Fruit fly (Drosophila melanogaster) whole organism, embryonic: ENCODE results near the gene edin.

Source experiments
- Atf6 ChIP-seq: fragments of 200-800 bp; sonication (Bioruptor generic); IDR thresholded peaks from 2 replicates; pipeline ENCODE4 v1.3.6; 2022; ENCODE audit warnings: missing biosample characterization, missing genetic modification characterization
- B-H1 ChIP-seq: fragments of 200-800 bp; sonication (Bioruptor generic); IDR thresholded peaks from 3 replicates; pipeline ENCODE4 v1.3.6; 2022; ENCODE audit warnings: missing biosample characterization, missing genetic modification characterization
- CG10147 ChIP-seq: fragments of 200-800 bp; sonication (Bioruptor generic); optimal IDR thresholded peaks from 2 replicates; lab custom pipeline; 2019; ENCODE audit warnings: missing biosample characterization, mild to moderate bottlenecking, missing genetic modification characterization, moderate library complexity
- CG10274 ChIP-seq: fragments of 200-800 bp; sonication (Bioruptor generic); optimal IDR thresholded peaks from 3 replicates; lab custom pipeline; 2017; ENCODE audit warnings: missing biosample characterization, mild to moderate bottlenecking, missing genetic modification characterization
- CG10543 ChIP-seq: fragments of 200-800 bp; sonication (Bioruptor generic); optimal IDR thresholded peaks from 3 replicates; lab custom pipeline; 2017; ENCODE audit warnings: missing biosample characterization, mild to moderate bottlenecking, missing genetic modification characterization, moderate library complexity
- CG12659 ChIP-seq: fragments of 200-800 bp; sonication (Bioruptor generic); optimal IDR thresholded peaks from 3 replicates; lab custom pipeline; 2017; ENCODE audit warnings: mild to moderate bottlenecking, missing biosample characterization, missing genetic modification reagents, missing genetic modification characterization
- CG13296 ChIP-seq: fragments of 200-800 bp; sonication (Bioruptor generic); optimal IDR thresholded peaks from 3 replicates; lab custom pipeline; 2018; ENCODE audit warnings: missing biosample characterization, mild to moderate bottlenecking, missing genetic modification characterization
- CG17912 ChIP-seq: fragments of 200-800 bp; sonication (Bioruptor generic); optimal IDR thresholded peaks from 2 replicates; lab custom pipeline; 2018; ENCODE audit warnings: missing biosample characterization, mild to moderate bottlenecking, missing genetic modification characterization
- CG2116 ChIP-seq: fragments of 200-800 bp; sonication (Bioruptor generic); optimal IDR thresholded peaks from 3 replicates; lab custom pipeline; 2018; ENCODE audit warnings: missing biosample characterization, mild to moderate bottlenecking, missing genetic modification characterization
- CG4424 ChIP-seq: fragments of 200-800 bp; sonication (Bioruptor generic); optimal IDR thresholded peaks from 3 replicates; lab custom pipeline; 2016; ENCODE audit warnings: missing biosample characterization, missing genetic modification characterization
- CG4617 ChIP-seq: fragments of 200-800 bp; sonication (Bioruptor generic); optimal IDR thresholded peaks from 3 replicates; lab custom pipeline; 2016; ENCODE audit warnings: missing biosample characterization, missing genetic modification characterization, borderline replicate concordance
- CG5245 ChIP-seq: fragments of 200-800 bp; sonication (Bioruptor generic); optimal IDR thresholded peaks from 3 replicates; lab custom pipeline; 2016; ENCODE audit warnings: missing biosample characterization, missing genetic modification characterization
- CG7928 ChIP-seq: fragments of 200-800 bp; sonication (Bioruptor generic); optimal IDR thresholded peaks from 2 replicates; lab custom pipeline; 2017; ENCODE audit warnings: missing biosample characterization, mild to moderate bottlenecking, missing genetic modification characterization
- CG8944 ChIP-seq: fragments of 200-800 bp; sonication (Bioruptor generic); optimal IDR thresholded peaks from 3 replicates; lab custom pipeline; 2016; ENCODE audit warnings: missing biosample characterization, missing genetic modification characterization
- CkIIα-i1 ChIP-seq: fragments of 200-800 bp; sonication (Bioruptor generic); IDR thresholded peaks from 2 replicates; pipeline ENCODE4 v1.3.6; 2022; ENCODE audit warnings: missing biosample characterization, missing genetic modification characterization
- Dip2 ChIP-seq: fragments of 200-800 bp; sonication (Bioruptor generic); IDR thresholded peaks from 2 replicates; pipeline ENCODE4 v1.3.6; 2022; ENCODE audit warnings: missing biosample characterization, missing genetic modification characterization
- Dp ChIP-seq: fragments of 200-800 bp; sonication (Bioruptor generic); optimal IDR thresholded peaks from 2 replicates; lab custom pipeline; 2018; ENCODE audit warnings: missing biosample characterization, mild to moderate bottlenecking, missing genetic modification characterization, moderate library complexity
- Dref ChIP-seq: fragments of 200-800 bp; sonication (Bioruptor generic); IDR thresholded peaks from 2 replicates; pipeline ENCODE4 v1.3.6; 2022; ENCODE audit warnings: missing biosample characterization, missing genetic modification characterization
- Fer2 ChIP-seq: fragments of 200-800 bp; sonication (Bioruptor generic); optimal IDR thresholded peaks from 2 replicates; lab custom pipeline; 2018; ENCODE audit warnings: missing biosample characterization, mild to moderate bottlenecking, missing genetic modification characterization, moderate library complexity
- Fer3 ChIP-seq: fragments of 200-800 bp; sonication (Bioruptor generic); optimal IDR thresholded peaks from 2 replicates; lab custom pipeline; 2018; ENCODE audit warnings: missing biosample characterization, mild to moderate bottlenecking, missing genetic modification characterization, moderate library complexity
- Gsc ChIP-seq: fragments of 200-800 bp; sonication (Bioruptor generic); IDR thresholded peaks from 2 replicates; pipeline ENCODE4 v1.3.6; 2022; ENCODE audit warnings: missing biosample characterization, missing genetic modification characterization
- Hr39 ChIP-seq: fragments of >200 bp; optimal IDR thresholded peaks from 2 replicates; lab custom pipeline; 2017
- MESR4 ChIP-seq: fragments of 200-800 bp; sonication (Bioruptor generic); optimal IDR thresholded peaks from 2 replicates; lab custom pipeline; 2018; ENCODE audit warnings: missing biosample characterization, mild to moderate bottlenecking, missing genetic modification characterization, moderate library complexity
- NK7.1 ChIP-seq: fragments of 200-800 bp; sonication (Bioruptor generic); optimal IDR thresholded peaks from 3 replicates; lab custom pipeline; 2016; ENCODE audit warnings: missing biosample characterization, missing genetic modification characterization
- Neu2 ChIP-seq: fragments of 200-800 bp; sonication (Bioruptor generic); optimal IDR thresholded peaks from 3 replicates; lab custom pipeline; 2016; ENCODE audit warnings: missing biosample characterization, missing genetic modification characterization, borderline replicate concordance
- PHDP ChIP-seq: fragments of 200-800 bp; sonication (Bioruptor generic); optimal IDR thresholded peaks from 3 replicates; lab custom pipeline; 2018; ENCODE audit warnings: missing biosample characterization, mild to moderate bottlenecking, missing genetic modification characterization, moderate library complexity
- Pdp1 ChIP-seq, 2 experiments: fragments of 200-800 bp; sonication (Bioruptor generic); optimal IDR thresholded peaks; 3 replicates each; lab custom pipeline; 2016; ENCODE audit warnings: missing biosample characterization in 2 of 2, missing genetic modification characterization in 2 of 2, mild to moderate bottlenecking in 1 of 2, moderate library complexity in 1 of 2
- Ravus ChIP-seq: fragments of 200-800 bp; sonication (Bioruptor generic); IDR thresholded peaks from 2 replicates; pipeline ENCODE4 v1.3.6; 2022; ENCODE audit warnings: missing biosample characterization, missing genetic modification characterization
- Sin3A ChIP-seq: fragments of >200 bp; optimal IDR thresholded peaks from 2 replicates; lab custom pipeline; 2018
- amos ChIP-seq: fragments of 200-800 bp; sonication (Bioruptor generic); IDR thresholded peaks from 2 replicates; pipeline ENCODE4 v1.3.6; 2022; ENCODE audit warnings: missing biosample characterization, missing genetic modification characterization; ENCODE audit not compliant: partially characterized antibody
- bowl ChIP-seq: fragments of 200-800 bp; sonication (Bioruptor generic); IDR thresholded peaks from 2 replicates; pipeline ENCODE4 v1.3.6; 2022; ENCODE audit warnings: missing biosample characterization, missing genetic modification characterization
- crp ChIP-seq, 2 experiments: fragments of 200-800 bp; sonication (Bioruptor generic); optimal IDR thresholded peaks; 2 replicates in 1 of 2; 3 replicates in 1 of 2; lab custom pipeline; 2017; ENCODE audit warnings: missing biosample characterization in 2 of 2, missing genetic modification characterization in 2 of 2, mild to moderate bottlenecking in 1 of 2, moderate library complexity in 1 of 2
- emc ChIP-seq: fragments of 200-800 bp; sonication (Bioruptor generic); optimal IDR thresholded peaks from 2 replicates; lab custom pipeline; 2016; ENCODE audit warnings: missing biosample characterization, missing genetic modification characterization
- fd64A ChIP-seq: fragments of 200-800 bp; sonication (Bioruptor generic); optimal IDR thresholded peaks from 3 replicates; lab custom pipeline; 2018; ENCODE audit warnings: missing biosample characterization, mild to moderate bottlenecking, missing genetic modification characterization
- ftz-f1 ChIP-seq: fragments of 200-800 bp; sonication (Bioruptor generic); optimal IDR thresholded peaks from 2 replicates; lab custom pipeline; 2016; ENCODE audit warnings: missing biosample characterization, missing genetic modification characterization
- grn ChIP-seq: fragments of 200-800 bp; sonication (Bioruptor generic); optimal IDR thresholded peaks from 3 replicates; lab custom pipeline; 2017; ENCODE audit warnings: missing biosample characterization, missing genetic modification characterization
- hb ChIP-seq: fragments of 200-800 bp; sonication (Bioruptor generic); IDR thresholded peaks from 3 replicates; pipeline ENCODE4 v1.3.6; 2022; ENCODE audit warnings: missing biosample characterization, missing genetic modification characterization; ENCODE audit not compliant: partially characterized antibody
- ind ChIP-seq: fragments of 200-800 bp; sonication (Bioruptor generic); optimal IDR thresholded peaks from 3 replicates; lab custom pipeline; 2016; ENCODE audit warnings: missing biosample characterization, missing genetic modification characterization
- kay ChIP-seq: fragments of 200-800 bp; sonication (Bioruptor generic); optimal IDR thresholded peaks from 2 replicates; lab custom pipeline; 2016; ENCODE audit warnings: missing biosample characterization, missing genetic modification characterization
- ken ChIP-seq: fragments of 200-800 bp; sonication (Bioruptor generic); IDR thresholded peaks from 3 replicates; pipeline ENCODE4 v1.3.6; 2022; ENCODE audit warnings: missing biosample characterization, missing genetic modification characterization
- onecut ChIP-seq: fragments of 200-800 bp; sonication (Bioruptor generic); IDR thresholded peaks from 2 replicates; pipeline ENCODE4 v1.3.6; 2022; ENCODE audit warnings: missing biosample characterization, missing genetic modification characterization
- sima ChIP-seq: fragments of 200-800 bp; sonication (Bioruptor generic); optimal IDR thresholded peaks from 2 replicates; lab custom pipeline; 2016; ENCODE audit warnings: missing biosample characterization, missing genetic modification characterization
- slbo ChIP-seq: fragments of 200-800 bp; sonication (Bioruptor generic); IDR thresholded peaks from 2 replicates; pipeline ENCODE4 v1.3.6; 2022; ENCODE audit warnings: missing biosample characterization, missing genetic modification characterization
- tap ChIP-seq: fragments of 200-800 bp; optimal IDR thresholded peaks from 3 replicates; lab custom pipeline; 2019; ENCODE audit warnings: missing biosample characterization, mild to moderate bottlenecking, missing genetic modification characterization, moderate library complexity
- unc-4 ChIP-seq: fragments of 200-800 bp; sonication (Bioruptor generic); IDR thresholded peaks from 2 replicates; pipeline ENCODE4 v1.3.6; 2022; ENCODE audit warnings: missing biosample characterization, missing genetic modification characterization; ENCODE audit not compliant: partially characterized antibody
- unpg ChIP-seq: fragments of 200-800 bp; sonication (Bioruptor generic); optimal IDR thresholded peaks from 3 replicates; lab custom pipeline; 2018; ENCODE audit warnings: missing biosample characterization, mild to moderate bottlenecking, missing genetic modification characterization, moderate library complexity
- z ChIP-seq: fragments of 200-800 bp; sonication (Bioruptor generic); IDR thresholded peaks from 3 replicates; pipeline ENCODE4 v1.3.6; 2022; ENCODE audit warnings: missing biosample characterization, missing genetic modification characterization

The edin gene

dm6 chr3L:17475979-17476393 lies 18.7 kb upstream of the edin start, which contains the start of gene CG34250 (continued):
- peak; percentile 52 for TF ChIP-seq CG4424 (GFP tag; lab: Kevin White, UChicago)
- TF ChIP-seq crp (GFP tag; optimal IDR thresholded peaks at IDR 0.05; lab: Kevin White, UChicago): peak; percentile 95 to 99
- TF ChIP-seq Dref: peak; percentile 89
- TF ChIP-seq Ravus (GFP tag; lab: Robert Waterston, UW): no peak
- TF ChIP-seq grn (GFP tag; lab: Kevin White, UChicago): no peak
- no peak for TF ChIP-seq CkIIα-i1 (GFP tag; lab: Robert Waterston, UW)
- no peak for TF ChIP-seq Dip2 (GFP tag; lab: Robert Waterston, UW)
- no peak for TF ChIP-seq NK7.1 (GFP tag; lab: Kevin White, UChicago)
- no peak for TF ChIP-seq Hr39 (lab: Kevin White, UChicago)
- TF ChIP-seq sima (GFP tag; lab: Kevin White, UChicago): no peak
- TF ChIP-seq CG5245 (GFP tag; lab: Kevin White, UChicago): peak; percentile 22
- TF ChIP-seq CG12659 (GFP tag; lab: Kevin White, UChicago): peak; percentile 79
- peak; percentile 26 for TF ChIP-seq CG10147 (GFP tag; lab: Kevin White, UChicago)
- TF ChIP-seq Dp: peak; percentile 35
- no peak for TF ChIP-seq fd64A (GFP tag; lab: Kevin White, UChicago)

- TF ChIP-seq B-H1 (GFP tag; lab: Robert Waterston, UW) (no peak), Pdp1 (GFP tag; optimal IDR thresholded peaks at IDR 0.05; lab: Kevin White, UChicago) (peak in 1 of 2 experiments; percentile 76), amos (no peak), ftz-f1 (peak; percentile 78), slbo (GFP tag; lab: Robert Waterston, UW) (0 out of 2 replicates have a peak, but pooled peaks have one; percentile 13), Atf6 (0 out of 2 replicates have a peak, but pooled peaks have one; percentile 6), MESR4 (GFP tag; lab: Kevin White, UChicago) (peak; percentile 50)
Measured at dm6 chr3L:17476496-17476895, 18.2 kb upstream of the edin start.

- TF ChIP-seq Gsc: no peak
- no peak for TF ChIP-seq CG17912
- TF ChIP-seq CG10543 (GFP tag; lab: Kevin White, UChicago): no peak
- no peak for TF ChIP-seq PHDP (tag; lab: Kevin White, UChicago)
- no peak for TF ChIP-seq onecut (GFP tag; lab: Robert Waterston, UW)
- no peak for TF ChIP-seq tap (tag; lab: Kevin White, UChicago)
- peak in 1 of 2 experiments; percentile 50 for TF ChIP-seq Pdp1 (GFP tag; optimal IDR thresholded peaks at IDR 0.05; lab: Kevin White, UChicago)
- no peak for TF ChIP-seq kay
- TF ChIP-seq, all 482 proteins: peak for 1
Measured at dm6 chr3L:17478826-17479225, 15.9 kb upstream of the edin start, which contains the start of the genes CG13733 and qjt. Gene CG13733 (minus strand): TSS chr3L:17478926. Gene qjt (plus strand): TSS chr3L:17479096.

dm6 chr3L:17485280-17485792 lies 9.3 kb upstream of the edin start:
- TF ChIP-seq hb (GFP tag; lab: Robert Waterston, UW) (no peak), Neu2 (GFP tag; lab: Kevin White, UChicago) (no peak), CG13296 (GFP tag; lab: Kevin White, UChicago) (peak; percentile 34), B-H1 (GFP tag; lab: Robert Waterston, UW) (peak; percentile 10; the same call in 1 of the 3 replicates), ken (GFP tag; lab: Robert Waterston, UW) (0 out of 3 replicates have a peak, but pooled peaks have one; percentile 42), ind (GFP tag; lab: Kevin White, UChicago) (no peak), Sin3A (lab: Kevin White, UChicago) (no peak), unpg (GFP tag; lab: Kevin White, UChicago) (peak; percentile 85), CG7928 (GFP tag; lab: Kevin White, UChicago) (no peak), unc-4 (GFP tag; lab: Robert Waterston, UW) (no peak), bowl (GFP tag; lab: Robert Waterston, UW) (no peak), Fer2 (peak; percentile 25), CG2116 (GFP tag; lab: Kevin White, UChicago) (peak; percentile 51), emc (no peak), CG4617 (GFP tag; lab: Kevin White, UChicago) (peak; percentile 29), z (GFP tag; lab: Robert Waterston, UW) (peak; percentile 70), Fer3 (tag; lab: Kevin White, UChicago) (peak; percentile 49), CG8944 (GFP tag; lab: Kevin White, UChicago) (peak; percentile 45), CG10274 (GFP tag; lab: Kevin White, UChicago) (peak; percentile 57)
